Worm (Caenorhabditis elegans): ENCODE data around the gene grl-19.

grl-19 gene

ce11 chrIV:291851-292367 lies 39.6 kb upstream of the grl-19 start (continued):
- peak; percentile 49; the same call in 1 of the 2 replicates for TF ChIP-seq tra-1 (GFP tag; IDR thresholded peaks at IDR 0.05)
- peak; percentile 97 for TF ChIP-seq pqm-1 (tag; optimal IDR thresholded peaks at IDR 0.05)
- TF ChIP-seq gei-8 (GFP tag; optimal IDR thresholded peaks at IDR 0.05), result peak; percentile 50
- TF ChIP-seq unc-62 (GFP tag; optimal IDR thresholded peaks at IDR 0.05 in 1 of 2), result peak; percentile 7 to 46
- TF ChIP-seq unc-62 (tag; optimal IDR thresholded peaks at IDR 0.05), result no peak

- TF ChIP-seq spr-3 (GFP tag; optimal IDR thresholded peaks at IDR 0.05) (no peak), T26A8.4 (GFP tag; IDR thresholded peaks at IDR 0.05) (no peak), nhr-237 (tag; optimal IDR thresholded peaks at IDR 0.05) (no peak), zag-1 (tag; optimal IDR thresholded peaks at IDR 0.05) (no peak), mdl-1 (tag; optimal IDR thresholded peaks at IDR 0.05) (no peak), madf-5 (GFP tag; IDR thresholded peaks at IDR 0.05) (no peak), snpc-1.2 (GFP tag; IDR thresholded peaks at IDR 0.05) (no peak), php-3 (GFP tag; IDR thresholded peaks at IDR 0.05) (no peak), Y5F2A.4 (GFP tag; optimal IDR thresholded peaks at IDR 0.05) (no peak), nhr-111 (GFP tag; optimal IDR thresholded peaks at IDR 0.05) (no peak), dve-1 (tag; optimal IDR thresholded peaks at IDR 0.05; ENCODE audit: insufficient read depth) (no peak), mep-1 (tag; optimal IDR thresholded peaks at IDR 0.05) (no peak), lin-15B (tag; optimal IDR thresholded peaks at IDR 0.05) (no peak)
Observed at ce11 chrIV:291356-291755, 39.0 kb upstream of the grl-19 start, which contains the start of gene T21D12.7. T21D12.7 (minus strand) TSS chrIV:291456.

ce11 chrIV:290387-290786 lies 38.0 kb upstream of the grl-19 start:
- TF ChIP-seq unc-62 (GFP tag; optimal IDR thresholded peaks at IDR 0.05 in 1 of 2), result peak in 1 of 2 experiments; percentile 89
- no peak for TF ChIP-seq unc-62 (tag; optimal IDR thresholded peaks at IDR 0.05)
- no peak for TF ChIP-seq madf-5 (GFP tag; IDR thresholded peaks at IDR 0.05)
- TF ChIP-seq fos-1 (tag; optimal IDR thresholded peaks at IDR 0.05), result no peak

- peak in 1 of 2 experiments; percentile 89 for TF ChIP-seq unc-62 (GFP tag; optimal IDR thresholded peaks at IDR 0.05 in 1 of 2)
- TF ChIP-seq unc-62 (tag; optimal IDR thresholded peaks at IDR 0.05), result no peak
- TF ChIP-seq hlh-30 (tag; optimal IDR thresholded peaks at IDR 0.05; ENCODE audit: insufficient read depth), result peak; percentile 22
- TF ChIP-seq mdl-1 (tag; optimal IDR thresholded peaks at IDR 0.05), result no peak
Observed at ce11 chrIV:288027-288426, 35.7 kb upstream of the grl-19 start, which contains the start of gene T21D12.14. T21D12.14 (minus strand) TSS chrIV:288127.

- TF ChIP-seq jun-1 (tag; optimal IDR thresholded peaks at IDR 0.05) (no peak), Y105C5A.15 (GFP tag; IDR thresholded peaks at IDR 0.05) (no peak), lin-13 (GFP tag; optimal IDR thresholded peaks at IDR 0.05) (no peak), mdl-1 (tag; optimal IDR thresholded peaks at IDR 0.05) (no peak), ceh-28 (tag; optimal IDR thresholded peaks at IDR 0.05) (no peak), lin-15B (tag; optimal IDR thresholded peaks at IDR 0.05) (no peak), egl-43 (GFP tag; IDR thresholded peaks at IDR 0.05) (no peak), ceh-62 (tag; optimal IDR thresholded peaks at IDR 0.05) (no peak), fos-1 (tag; optimal IDR thresholded peaks at IDR 0.05) (no peak), F49E8.2 (tag; optimal IDR thresholded peaks at IDR 0.05; ENCODE audit: borderline replicate concordance) (no peak), nhr-42 (GFP tag; IDR thresholded peaks at IDR 0.05) (no peak), dmd-8 (GFP tag; IDR thresholded peaks at IDR 0.05) (no peak), dpl-1 (GFP tag; optimal IDR thresholded peaks at IDR 0.05) (no peak), gei-8 (GFP tag; optimal IDR thresholded peaks at IDR 0.05) (no peak)
Observed at ce11 chrIV:283347-283746, 31.0 kb upstream of the grl-19 start, which contains the start of gene best-19. best-19 (plus strand) TSS chrIV:283647.

ce11 chrIV:282008-282407 lies 29.7 kb upstream of the grl-19 start:
- TF ChIP-seq mdt-29 (GFP tag; IDR thresholded peaks at IDR 0.05) (no peak), lir-3 (tag; optimal IDR thresholded peaks at IDR 0.05) (no peak), nhr-6 (tag; optimal IDR thresholded peaks at IDR 0.05) (peak; percentile 5), lsy-2 (tag; optimal IDR thresholded peaks at IDR 0.05) (peak in 1 of 2 experiments; percentile 44), snpc-4 (tag; optimal IDR thresholded peaks at IDR 0.05) (no peak), ZK337.2 (GFP tag; IDR thresholded peaks at IDR 0.05) (no peak), dve-1 (tag; optimal IDR thresholded peaks at IDR 0.05; ENCODE audit: insufficient read depth) (peak; percentile 62), mes-2 (tag; optimal IDR thresholded peaks at IDR 0.05; ENCODE audit: poor library complexity, severe bottlenecking) (peak; percentile 35), nhr-111 (GFP tag; optimal IDR thresholded peaks at IDR 0.05) (no peak), aha-1 (tag) (peak; percentile 93), lin-13 (GFP tag; optimal IDR thresholded peaks at IDR 0.05) (no peak), saeg-2 (GFP tag; IDR thresholded peaks at IDR 0.05) (no peak), lin-38 (GFP tag; IDR thresholded peaks at IDR 0.05) (no peak), ces-1 (GFP tag; optimal IDR thresholded peaks at IDR 0.05) (no peak), hmg-1.1 (GFP tag; IDR thresholded peaks at IDR 0.05) (peak; percentile 18; the same call in 1 of the 2 replicates)
